Worm (Caenorhabditis elegans): ENCODE measurements around the gene nspe-8.

The nspe-8 gene

DNA sequence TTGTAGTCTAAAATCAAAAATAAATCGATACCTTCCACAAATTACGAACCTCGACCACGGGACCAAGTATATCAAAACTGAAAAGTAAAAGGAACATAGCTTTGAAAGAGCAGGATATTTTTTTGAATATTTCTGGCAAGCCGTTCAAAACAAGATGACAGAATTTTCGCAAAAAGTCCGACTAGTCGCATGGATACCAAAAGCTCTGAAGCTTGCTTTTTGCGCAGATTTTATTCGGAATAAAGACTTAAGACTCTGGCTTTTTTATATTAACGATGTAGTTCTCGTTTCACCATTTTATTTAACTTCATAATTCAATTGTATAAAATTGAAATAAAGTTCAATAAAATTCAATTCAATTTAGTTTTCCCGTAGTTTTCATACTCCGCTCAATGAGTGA, 48.2 kb downstream of the nspe-8 start, which contains the start of gene Y38E10A.2:
Gene Y38E10A.2, minus strand, starts transcription at position 101 of the 400 bp plus-strand sequence.
- TF ChIP-seq ceh-100 (GFP tag; IDR thresholded peaks at IDR 0.05) (no peak), nfya-2 (GFP tag; IDR thresholded peaks at IDR 0.05) (no peak), T07F8.4 (tag; optimal IDR thresholded peaks at IDR 0.05) (no peak), bed-1 (GFP tag; IDR thresholded peaks at IDR 0.05) (no peak), mel-28 (tag; optimal IDR thresholded peaks at IDR 0.05; ENCODE audit: borderline replicate concordance) (no peak)

DNA sequence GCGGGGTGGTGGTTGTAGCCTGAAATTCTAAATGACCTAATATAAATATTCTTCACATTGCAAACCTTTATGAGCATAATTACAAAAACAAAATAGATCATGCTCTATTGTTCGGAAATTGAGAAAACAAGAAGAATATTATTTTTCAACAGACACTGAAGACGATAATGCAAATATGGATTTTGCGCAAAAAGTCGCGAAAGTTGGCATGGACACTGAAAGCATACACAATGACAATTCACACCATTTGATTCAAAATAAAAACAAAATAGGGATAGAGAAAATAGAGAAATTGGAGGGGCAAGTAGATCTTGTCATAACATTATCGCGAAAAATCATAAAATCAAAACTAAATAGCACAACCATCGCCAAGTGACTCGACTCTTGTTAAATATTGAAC, 49.0 kb downstream of the nspe-8 start, which contains the start of gene Y38E10A.35:
Gene Y38E10A.35, minus strand, starts transcription at position 101 of the 400 bp plus-strand sequence.
- TF ChIP-seq hrde-1 (tag; optimal IDR thresholded peaks at IDR 0.05; ENCODE audit: borderline replicate concordance) (no peak), athp-1 (tag; optimal IDR thresholded peaks at IDR 0.05) (no peak), bed-2 (GFP tag; IDR thresholded peaks at IDR 0.05) (no peak), madf-8 (GFP tag; conservative IDR thresholded peaks at IDR 0.05) (no peak), ccch-3 (GFP tag; optimal IDR thresholded peaks at IDR 0.05) (no peak), aptf-3 (GFP tag; IDR thresholded peaks at IDR 0.05) (no peak), ama-1 (optimal IDR thresholded peaks at IDR 0.05) (no peak), ama-1 (GFP tag; optimal IDR thresholded peaks at IDR 0.05) (no peak), F57C9.4 (tag; optimal IDR thresholded peaks at IDR 0.05) (no peak), B0261.1 (tag; optimal IDR thresholded peaks at IDR 0.05) (no peak), lin-35 (GFP tag; optimal IDR thresholded peaks at IDR 0.05) (no peak), F49E8.2 (tag; optimal IDR thresholded peaks at IDR 0.05; ENCODE audit: insufficient read depth) (no peak), lsy-27 (tag; optimal IDR thresholded peaks at IDR 0.05; ENCODE audit: borderline replicate concordance, insufficient read depth) (no peak), B0035.1 (tag; optimal IDR thresholded peaks at IDR 0.05) (no peak), nhr-179 (tag; optimal IDR thresholded peaks at IDR 0.05) (no peak), snpc-1.1 (tag; optimal IDR thresholded peaks at IDR 0.05; ENCODE audit: insufficient read depth) (no peak), rec-8 (tag; optimal IDR thresholded peaks at IDR 0.05) (no peak), mel-28 (tag; optimal IDR thresholded peaks at IDR 0.05; ENCODE audit: borderline replicate concordance) (no peak)

Measured in whole organism, young adult.